Fruit fly (Drosophila melanogaster) whole organism, embryonic: ENCODE measurements around the gene Fie.
A peak's percentile ranks its signal among the peaks of the same experiment; 100 is the strongest.

Experiments
- Adf1 ChIP-seq: fragments of 200-800 bp; sonication (Bioruptor generic); IDR thresholded peaks from 2 replicates; pipeline ENCODE4 v1.3.6; 2022; ENCODE audit warnings: missing biosample characterization, missing genetic modification characterization
- Asciz ChIP-seq: fragments of 200-800 bp; sonication (Bioruptor generic); optimal IDR thresholded peaks from 2 replicates; lab custom pipeline; 2017; ENCODE audit warnings: missing biosample characterization, mild to moderate bottlenecking, missing genetic modification characterization, missing genetic modification reagents
- CG12391 ChIP-seq: fragments of 200-800 bp; sonication (Bioruptor generic); optimal IDR thresholded peaks from 3 replicates; lab custom pipeline; 2018; ENCODE audit warnings: missing biosample characterization, mild to moderate bottlenecking, missing genetic modification characterization, moderate library complexity
- CG13775 ChIP-seq: fragments of 200-800 bp; sonication (Bioruptor generic); optimal IDR thresholded peaks from 3 replicates; lab custom pipeline; 2017; ENCODE audit warnings: missing biosample characterization, mild to moderate bottlenecking, missing genetic modification characterization
- CG17385 ChIP-seq: fragments of 200-800 bp; sonication (Bioruptor generic); optimal IDR thresholded peaks from 3 replicates; lab custom pipeline; 2018; ENCODE audit warnings: missing biosample characterization, mild to moderate bottlenecking, missing genetic modification characterization
- CG18599 ChIP-seq: fragments of 200-800 bp; sonication (Bioruptor generic); optimal IDR thresholded peaks from 3 replicates; lab custom pipeline; 2017; ENCODE audit warnings: missing biosample characterization, missing genetic modification characterization, mild to moderate bottlenecking, moderate library complexity, missing genetic modification reagents
- CG31388 ChIP-seq: fragments of 200-800 bp; sonication (Bioruptor generic); optimal IDR thresholded peaks from 2 replicates; lab custom pipeline; 2016; ENCODE audit warnings: missing biosample characterization, missing genetic modification characterization
- CG32772 ChIP-seq: fragments of 200-800 bp; sonication (Bioruptor generic); IDR thresholded peaks from 2 replicates; pipeline ENCODE4 v1.3.6; 2022; ENCODE audit warnings: missing biosample characterization, missing genetic modification characterization
- CG33557 ChIP-seq: fragments of 200-800 bp; sonication (Bioruptor generic); optimal IDR thresholded peaks from 2 replicates; lab custom pipeline; 2019; ENCODE audit warnings: missing biosample characterization, mild to moderate bottlenecking, missing genetic modification characterization, moderate library complexity
- CG6654 ChIP-seq: fragments of 200-800 bp; sonication (Bioruptor generic); optimal IDR thresholded peaks from 2 replicates; lab custom pipeline; 2017; ENCODE audit warnings: missing biosample characterization, mild to moderate bottlenecking, missing genetic modification characterization
- CG6813 ChIP-seq: fragments of 200-800 bp; sonication (Bioruptor generic); optimal IDR thresholded peaks from 2 replicates; lab custom pipeline; 2017; ENCODE audit warnings: missing biosample characterization, missing genetic modification characterization, mild to moderate bottlenecking, moderate library complexity, missing genetic modification reagents
- CG7963 ChIP-seq: fragments of 200-800 bp; sonication (Bioruptor generic); IDR thresholded peaks from 3 replicates; pipeline ENCODE4 v1.3.6; 2022; ENCODE audit warnings: missing biosample characterization, missing genetic modification characterization; ENCODE audit not compliant: partially characterized antibody
- Dek ChIP-seq: fragments of 200-800 bp; sonication (Bioruptor generic); optimal IDR thresholded peaks from 3 replicates; lab custom pipeline; 2019; ENCODE audit warnings: missing biosample characterization, mild to moderate bottlenecking, missing genetic modification characterization, moderate library complexity
- Doc2 ChIP-seq: fragments of 200-800 bp; sonication (Bioruptor generic); IDR thresholded peaks from 2 replicates; pipeline ENCODE4 v1.3.6; 2022; ENCODE audit warnings: missing biosample characterization, missing genetic modification characterization
- GATAe ChIP-seq: fragments of 200-800 bp; sonication (Bioruptor generic); conservative IDR thresholded peaks from 2 replicates; pipeline ENCODE4 v1.3.6; 2022; ENCODE audit warnings: missing biosample characterization, missing genetic modification characterization
- Hmr ChIP-seq: fragments of 200-800 bp; sonication (Bioruptor generic); optimal IDR thresholded peaks from 3 replicates; lab custom pipeline; 2017; ENCODE audit warnings: mild to moderate bottlenecking, missing biosample characterization, missing genetic modification reagents, missing genetic modification characterization
- Hr39 ChIP-seq: fragments of >200 bp; optimal IDR thresholded peaks from 2 replicates; lab custom pipeline; 2017
- Mad ChIP-seq: fragments of 200-800 bp; sonication (Bioruptor generic); optimal IDR thresholded peaks from 2 replicates; lab custom pipeline; 2016; ENCODE audit warnings: missing biosample characterization, missing genetic modification characterization
- Meics ChIP-seq: fragments of 200-800 bp; sonication (Bioruptor generic); optimal IDR thresholded peaks from 2 replicates; lab custom pipeline; 2017; ENCODE audit warnings: missing biosample characterization, mild to moderate bottlenecking, missing genetic modification characterization
- NK7.1 ChIP-seq: fragments of 200-800 bp; sonication (Bioruptor generic); optimal IDR thresholded peaks from 3 replicates; lab custom pipeline; 2016; ENCODE audit warnings: missing biosample characterization, missing genetic modification characterization
- Nf-YA ChIP-seq: fragments of 200-800 bp; sonication (Bioruptor generic); IDR thresholded peaks from 2 replicates; pipeline ENCODE4 v1.3.6; 2022; ENCODE audit warnings: missing biosample characterization, missing genetic modification characterization
- Oaz ChIP-seq: fragments of 200-800 bp; sonication (Bioruptor generic); IDR thresholded peaks from 2 replicates; pipeline ENCODE4 v1.3.6; 2022; ENCODE audit warnings: missing biosample characterization, missing genetic modification characterization
- Ptx1 ChIP-seq: fragments of 200-800 bp; sonication (Bioruptor generic); IDR thresholded peaks from 2 replicates; pipeline ENCODE4 v1.3.6; 2022; ENCODE audit warnings: missing biosample characterization, missing genetic modification characterization
- Scr ChIP-seq: fragments of 200-800 bp; sonication (Bioruptor generic); IDR thresholded peaks from 2 replicates; pipeline ENCODE4 v1.3.6; 2022; ENCODE audit warnings: missing biosample characterization, missing genetic modification characterization; ENCODE audit not compliant: partially characterized antibody
- Six4 ChIP-seq: fragments of 200-800 bp; sonication (Bioruptor generic); optimal IDR thresholded peaks from 2 replicates; lab custom pipeline; 2016; ENCODE audit warnings: missing biosample characterization, missing genetic modification characterization
- Sry-δ ChIP-seq: fragments of 200-800 bp; sonication (Bioruptor generic); optimal IDR thresholded peaks from 2 replicates; lab custom pipeline; 2016; ENCODE audit warnings: missing biosample characterization, missing genetic modification characterization
- Stat92E ChIP-seq, 3 experiments: fragments of >200 bp in 2 of 3; fragments of 200-800 bp in 1 of 3; sonication (Bioruptor generic) in 1 of 3; optimal IDR thresholded peaks; 2 replicates each; lab custom pipeline; 2017 to 2019; ENCODE audit warnings: missing biosample characterization in 3 of 3, missing genetic modification characterization in 3 of 3, mild to moderate bottlenecking in 1 of 3, moderate library complexity in 1 of 3
- Taf1 ChIP-seq: fragments of 200-800 bp; sonication (Bioruptor generic); IDR thresholded peaks from 2 replicates; pipeline ENCODE4 v1.3.6; 2022; ENCODE audit warnings: missing biosample characterization, missing genetic modification characterization
- bigmax ChIP-seq: fragments of 200-800 bp; sonication (Bioruptor generic); optimal IDR thresholded peaks from 2 replicates; lab custom pipeline; 2018; ENCODE audit warnings: missing biosample characterization, mild to moderate bottlenecking, missing genetic modification characterization
- cg ChIP-seq: fragments of 200-800 bp; sonication (Bioruptor generic); optimal IDR thresholded peaks from 3 replicates; lab custom pipeline; 2019; ENCODE audit warnings: missing biosample characterization, mild to moderate bottlenecking, missing genetic modification characterization, moderate library complexity
- croc ChIP-seq: fragments of 200-800 bp; sonication (Bioruptor generic); conservative IDR thresholded peaks from 3 replicates; pipeline ENCODE4 v1.3.6; 2022; ENCODE audit warnings: missing biosample characterization, missing genetic modification characterization
- dm ChIP-seq: fragments of 200-800 bp; sonication (Bioruptor generic); optimal IDR thresholded peaks from 3 replicates; lab custom pipeline; 2016; ENCODE audit warnings: missing biosample characterization, missing genetic modification characterization
- dpn ChIP-seq, 2 experiments: fragments of 200-800 bp; sonication (Bioruptor generic); optimal IDR thresholded peaks; 3 replicates each; lab custom pipeline; 2016; ENCODE audit warnings: missing biosample characterization in 2 of 2, missing genetic modification characterization in 2 of 2
- h ChIP-seq: fragments of >200 bp; optimal IDR thresholded peaks from 2 replicates; lab custom pipeline; 2017
- insv ChIP-seq, 2 experiments: fragments of 200-800 bp; sonication (Bioruptor generic); optimal IDR thresholded peaks; 3 replicates each; lab custom pipeline; 2016 to 2018; ENCODE audit warnings: missing biosample characterization in 2 of 2, missing genetic modification characterization in 2 of 2
- kah ChIP-seq: fragments of 200-800 bp; sonication (Bioruptor generic); optimal IDR thresholded peaks from 2 replicates; lab custom pipeline; 2018; ENCODE audit warnings: missing biosample characterization, mild to moderate bottlenecking, missing genetic modification characterization
- kay ChIP-seq: fragments of 200-800 bp; sonication (Bioruptor generic); optimal IDR thresholded peaks from 2 replicates; lab custom pipeline; 2016; ENCODE audit warnings: missing biosample characterization, missing genetic modification characterization
- lab ChIP-seq: fragments of 200-800 bp; sonication (Bioruptor generic); optimal IDR thresholded peaks from 3 replicates; lab custom pipeline; 2017; ENCODE audit warnings: missing biosample characterization, missing genetic modification characterization, mild to moderate bottlenecking, moderate library complexity, missing genetic modification reagents
- luna ChIP-seq: fragments of 200-800 bp; sonication (Bioruptor generic); optimal IDR thresholded peaks from 2 replicates; lab custom pipeline; 2016; ENCODE audit warnings: missing biosample characterization, missing genetic modification characterization
- mld ChIP-seq: fragments of 200-800 bp; sonication (Bioruptor generic); IDR thresholded peaks from 3 replicates; pipeline ENCODE4 v1.3.6; 2022; ENCODE audit warnings: missing biosample characterization, missing genetic modification characterization; ENCODE audit not compliant: partially characterized antibody
- nerfin-1 ChIP-seq: fragments of 200-800 bp; sonication (Bioruptor generic); optimal IDR thresholded peaks from 3 replicates; lab custom pipeline; 2019; ENCODE audit warnings: missing biosample characterization, mild to moderate bottlenecking, missing genetic modification characterization, moderate library complexity
- nerfin-2 ChIP-seq: fragments of 200-800 bp; sonication (Bioruptor generic); IDR thresholded peaks from 2 replicates; pipeline ENCODE4 v1.3.6; 2022; ENCODE audit warnings: missing biosample characterization, missing genetic modification characterization; ENCODE audit not compliant: partially characterized antibody
- pum ChIP-seq: fragments of 200-800 bp; sonication (Bioruptor generic); optimal IDR thresholded peaks from 2 replicates; lab custom pipeline; 2016; ENCODE audit warnings: missing biosample characterization, missing genetic modification characterization
- sc ChIP-seq, 3 experiments: fragments of >200 bp in 2 of 3; fragments of 200-800 bp in 1 of 3; sonication (Bioruptor generic) in 1 of 3; optimal IDR thresholded peaks; 2 replicates in 2 of 3; 3 replicates in 1 of 3; lab custom pipeline; 2017; ENCODE audit warnings: mild to moderate bottlenecking in 1 of 3, missing biosample characterization in 1 of 3, missing genetic modification characterization in 1 of 3, missing genetic modification reagents in 1 of 3
- sna ChIP-seq: fragments of 200-800 bp; sonication (Bioruptor generic); IDR thresholded peaks from 2 replicates; pipeline ENCODE4 v1.3.6; 2022; ENCODE audit warnings: missing biosample characterization, missing genetic modification characterization; ENCODE audit not compliant: partially characterized antibody
- sr ChIP-seq: fragments of 200-800 bp; sonication (Bioruptor generic); IDR thresholded peaks from 3 replicates; pipeline ENCODE4 v1.3.6; 2022; ENCODE audit warnings: missing biosample characterization, missing genetic modification characterization
- stc ChIP-seq: fragments of 200-800 bp; sonication (Bioruptor generic); IDR thresholded peaks from 2 replicates; pipeline ENCODE4 v1.3.6; 2022; ENCODE audit warnings: missing biosample characterization, missing genetic modification characterization
- twi ChIP-seq: fragments of 200-800 bp; optimal IDR thresholded peaks from 2 replicates; lab custom pipeline; 2019; ENCODE audit warnings: missing biosample characterization, mild to moderate bottlenecking, missing genetic modification characterization, moderate library complexity
- wor ChIP-seq: fragments of 200-800 bp; sonication (Bioruptor generic); IDR thresholded peaks from 2 replicates; pipeline ENCODE4 v1.3.6; 2022; ENCODE audit warnings: missing biosample characterization, missing genetic modification characterization
- z ChIP-seq: fragments of 200-800 bp; sonication (Bioruptor generic); IDR thresholded peaks from 3 replicates; pipeline ENCODE4 v1.3.6; 2022; ENCODE audit warnings: missing biosample characterization, missing genetic modification characterization
- zf30C ChIP-seq: fragments of 200-800 bp; sonication (Bioruptor generic); optimal IDR thresholded peaks from 3 replicates; lab custom pipeline; 2018; ENCODE audit warnings: missing biosample characterization, mild to moderate bottlenecking, missing genetic modification characterization

Gene Fie

DNA sequence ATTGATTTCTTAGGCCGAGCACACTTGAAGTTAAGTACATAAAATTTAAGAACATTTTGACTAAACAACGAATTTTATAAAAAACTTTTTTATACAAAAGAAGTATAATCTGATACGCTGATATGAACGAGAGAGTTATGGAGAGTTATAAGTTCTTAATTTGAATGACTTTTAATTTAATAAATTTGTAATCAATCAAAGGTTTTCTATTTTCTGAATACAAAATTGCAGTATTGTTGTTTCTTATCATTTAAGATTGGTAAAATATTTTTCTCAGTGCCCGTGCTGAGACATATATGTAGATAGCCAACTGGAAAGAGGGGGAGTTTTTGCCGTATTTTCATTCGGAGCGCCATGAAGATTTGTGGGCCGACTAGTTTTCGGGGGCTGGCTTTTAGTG lies 19.3 kb upstream of the Fie start (continued):
- TF ChIP-seq CG33557 (GFP tag; lab: Kevin White, UChicago), result peak; percentile 64
- TF ChIP-seq stc, result 0 out of 2 replicates have a peak, but pooled peaks have one; percentile 14
- no peak for TF ChIP-seq Hr39 (lab: Kevin White, UChicago)
- TF ChIP-seq bigmax, result no peak
- no peak for TF ChIP-seq CG6813 (GFP tag; lab: Kevin White, UChicago)
- TF ChIP-seq nerfin-1, result peak; percentile 15
- TF ChIP-seq Ptx1, result no peak
- peak; percentile 50; the same call in 2 of the 3 replicates for TF ChIP-seq croc (GFP tag; lab: Robert Waterston, UW)
- TF ChIP-seq pum (GFP tag; lab: Kevin White, UChicago), result no peak
- TF ChIP-seq GATAe (GFP tag; lab: Robert Waterston, UW), result no peak
- TF ChIP-seq Taf1 (GFP tag; lab: Robert Waterston, UW), result no peak
- TF ChIP-seq z (GFP tag; lab: Robert Waterston, UW), result no peak
- no peak for TF ChIP-seq Hmr
- no peak for TF ChIP-seq NK7.1 (GFP tag; lab: Kevin White, UChicago)
- peak; percentile 45 for TF ChIP-seq twi (tag; lab: Kevin White, UChicago)
- no peak for TF ChIP-seq Oaz (GFP tag; lab: Robert Waterston, UW)
- TF ChIP-seq Sry-δ (GFP tag; lab: Kevin White, UChicago), result no peak
- TF ChIP-seq CG6654 (GFP tag; lab: Kevin White, UChicago), result no peak
- TF ChIP-seq kah (GFP tag; lab: Kevin White, UChicago), result no peak
- TF ChIP-seq CG18599 (GFP tag; lab: Kevin White, UChicago), result no peak
- peak; percentile 11 for TF ChIP-seq CG13775 (GFP tag; lab: Kevin White, UChicago)
- TF ChIP-seq dpn (GFP tag; optimal IDR thresholded peaks at IDR 0.05; lab: Kevin White, UChicago), result no peak
- TF ChIP-seq dm (GFP tag; lab: Kevin White, UChicago), result no peak
- TF ChIP-seq Six4 (GFP tag; lab: Kevin White, UChicago), result no peak
- no peak for TF ChIP-seq h
- peak; percentile 23 for TF ChIP-seq CG17385 (GFP tag; lab: Kevin White, UChicago)
- TF ChIP-seq kay (GFP tag; lab: Kevin White, UChicago), result no peak
- no peak for TF ChIP-seq lab (GFP tag; lab: Kevin White, UChicago)
- TF ChIP-seq sr (GFP tag; lab: Robert Waterston, UW), result no peak
- TF ChIP-seq Dek, result no peak
- TF ChIP-seq cg (GFP tag; lab: Kevin White, UChicago), result no peak
- TF ChIP-seq mld, result no peak
- no peak for TF ChIP-seq insv (GFP tag; optimal IDR thresholded peaks at IDR 0.05; lab: Kevin White, UChicago)
- TF ChIP-seq nerfin-2, result no peak
- TF ChIP-seq CG31388 (GFP tag; lab: Kevin White, UChicago), result no peak
- TF ChIP-seq sna (GFP tag; lab: Robert Waterston, UW), result no peak
- no peak for TF ChIP-seq CG7963
- TF ChIP-seq Meics (GFP tag; lab: Kevin White, UChicago), result no peak
- TF ChIP-seq Mad (GFP tag; lab: Kevin White, UChicago), result no peak
- no peak for TF ChIP-seq sc (optimal IDR thresholded peaks at IDR 0.05; lab: Kevin White, UChicago)
- TF ChIP-seq sc (GFP tag; optimal IDR thresholded peaks at IDR 0.05; lab: Kevin White, UChicago), result peak; percentile 57
- TF ChIP-seq Stat92E (GFP tag; optimal IDR thresholded peaks at IDR 0.05; lab: Kevin White, UChicago), result peak in 1 of 3 experiments; percentile 44
- TF ChIP-seq Adf1 (GFP tag; lab: Robert Waterston, UW), result no peak
- TF ChIP-seq zf30C, result no peak
- TF ChIP-seq CG32772 (GFP tag; lab: Robert Waterston, UW), result no peak
- no peak for TF ChIP-seq Nf-YA (GFP tag; lab: Robert Waterston, UW)
- TF ChIP-seq luna (GFP tag; lab: Kevin White, UChicago), result no peak
- TF ChIP-seq Asciz (GFP tag; lab: Kevin White, UChicago), result no peak
- peak; percentile 70 for TF ChIP-seq CG12391 (tag; lab: Kevin White, UChicago)
- TF ChIP-seq Doc2, result no peak
- no peak for TF ChIP-seq wor (GFP tag; lab: Robert Waterston, UW)
- TF ChIP-seq Scr (GFP tag; lab: Robert Waterston, UW), result no peak
